Worm (Caenorhabditis elegans): ENCODE measurements around the gene rps-9.

Gene rps-9

DNA sequence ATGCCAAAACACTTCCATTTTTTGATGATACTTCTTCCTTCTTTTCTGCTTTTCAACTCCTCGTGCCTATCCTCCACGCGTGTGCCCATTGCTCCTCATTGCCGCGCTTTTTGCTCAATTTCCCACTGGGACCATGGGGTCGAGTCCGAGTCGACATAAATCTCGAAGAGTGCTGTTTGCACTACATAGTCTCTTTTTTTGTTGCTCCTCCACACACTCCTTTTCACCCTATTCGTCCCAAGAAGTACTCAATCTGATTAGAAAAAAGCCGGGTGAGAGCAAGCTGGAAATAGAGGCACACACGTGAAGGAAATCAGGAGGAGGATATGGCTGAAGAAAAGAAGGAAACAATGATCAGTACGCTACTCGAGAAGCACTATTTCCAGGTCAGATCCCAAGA lies 16.4 kb upstream of the rps-9 start, which contains the start of gene arrd-6:
Gene arrd-6, plus strand, starts transcription at position 169 of the 400 bp plus-strand sequence.
- TF ChIP-seq hmg-4 (GFP tag; optimal IDR thresholded peaks at IDR 0.05), result no peak

DNA sequence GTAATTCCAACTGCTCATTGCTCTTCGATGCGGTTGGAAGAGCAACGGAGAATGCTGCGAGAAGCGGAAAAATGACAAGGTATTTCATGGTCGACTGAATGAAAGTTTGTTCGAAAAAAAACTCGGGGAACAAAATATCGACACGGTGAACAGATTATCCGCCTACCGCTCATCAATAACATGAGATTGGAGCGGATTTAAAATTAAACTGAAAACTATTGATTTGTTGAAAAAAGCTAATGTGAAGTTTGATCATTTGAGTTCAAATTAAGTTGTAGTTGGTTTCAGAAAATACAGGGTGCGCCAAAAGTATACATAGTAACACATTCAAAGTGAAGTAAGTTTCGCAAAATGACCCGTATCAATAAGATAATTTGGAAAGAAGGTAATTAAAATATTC lies 14.0 kb upstream of the rps-9 start, which contains the start of gene F40F8.4:
Gene F40F8.4, minus strand, starts transcription at position 101 of the 400 bp plus-strand sequence.
- no peak for TF ChIP-seq flt-1 (GFP tag; IDR thresholded peaks at IDR 0.05)
- no peak for TF ChIP-seq aly-1 (tag; optimal IDR thresholded peaks at IDR 0.05)
- TF ChIP-seq hnd-1 (tag; optimal IDR thresholded peaks at IDR 0.05), result no peak
- no peak for TF ChIP-seq ets-7 (tag; optimal IDR thresholded peaks at IDR 0.05)
- no peak for TF ChIP-seq F13C5.2 (tag; optimal IDR thresholded peaks at IDR 0.05)
- TF ChIP-seq ceh-13 (GFP tag; optimal IDR thresholded peaks at IDR 0.05), result no peak

DNA sequence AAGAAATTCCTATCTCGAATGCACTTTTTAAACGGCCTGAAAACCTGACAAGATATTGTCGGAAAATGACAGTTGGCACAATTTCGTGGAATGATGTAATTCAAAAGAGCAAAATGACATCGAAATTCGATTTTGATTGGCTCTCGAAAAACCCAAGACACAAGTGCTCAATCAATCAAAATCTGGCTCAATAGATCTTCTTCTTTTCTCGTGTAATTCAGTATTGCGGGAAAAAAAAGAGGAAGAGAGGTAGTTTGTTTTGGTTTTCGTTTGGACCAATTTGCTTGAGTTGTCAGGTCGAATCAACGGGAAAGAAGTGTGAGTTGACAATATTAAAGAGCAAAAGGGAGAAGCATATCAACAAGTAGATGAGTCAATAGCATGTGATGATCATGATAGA lies 9.6 kb upstream of the rps-9 start:
- TF ChIP-seq hnd-1 (tag; optimal IDR thresholded peaks at IDR 0.05) (no peak), F13C5.2 (tag; optimal IDR thresholded peaks at IDR 0.05) (no peak), scrt-1 (GFP tag; IDR thresholded peaks at IDR 0.05) (no peak), tbx-37 (GFP tag; conservative IDR thresholded peaks at IDR 0.05) (no peak), hmg-4 (GFP tag; optimal IDR thresholded peaks at IDR 0.05) (no peak), tbx-11 (GFP tag; IDR thresholded peaks at IDR 0.05) (no peak), ama-1 (optimal IDR thresholded peaks at IDR 0.05) (no peak), ets-7 (tag; optimal IDR thresholded peaks at IDR 0.05) (no peak), hmbx-1 (tag; optimal IDR thresholded peaks at IDR 0.05) (no peak), ceh-13 (GFP tag; optimal IDR thresholded peaks at IDR 0.05) (no peak), sea-1 (GFP tag; conservative IDR thresholded peaks at IDR 0.05) (no peak), ceh-36 (tag; optimal IDR thresholded peaks at IDR 0.05) (no peak)

DNA sequence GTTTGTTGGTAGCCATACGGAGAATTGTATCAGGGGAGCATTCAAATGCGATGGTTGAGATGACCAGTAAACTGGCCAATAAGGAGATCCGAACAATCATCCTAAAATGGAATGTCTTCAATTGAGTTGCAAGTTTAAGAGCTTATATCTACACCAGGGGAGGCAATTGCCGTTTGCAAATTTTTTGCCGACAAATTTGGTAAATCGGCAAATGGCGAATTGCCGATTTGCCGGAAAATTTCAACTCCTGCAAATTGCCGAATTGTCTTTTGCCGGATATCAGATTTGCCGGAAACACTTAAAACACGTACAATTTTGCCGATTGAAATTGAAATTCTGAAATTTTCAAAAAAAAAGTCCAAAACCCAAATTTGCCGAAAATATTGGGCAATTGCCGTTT lies 8.7 kb upstream of the rps-9 start, which contains the start of gene F40F8.5:
Gene F40F8.5, minus strand, starts transcription at position 101 of the 400 bp plus-strand sequence.
- TF ChIP-seq scrt-1 (GFP tag; IDR thresholded peaks at IDR 0.05) (no peak), F13C5.2 (tag; optimal IDR thresholded peaks at IDR 0.05) (no peak), pes-1 (GFP tag; IDR thresholded peaks at IDR 0.05) (no peak), hnd-1 (tag; optimal IDR thresholded peaks at IDR 0.05) (no peak), ama-1 (optimal IDR thresholded peaks at IDR 0.05) (no peak), tbx-37 (GFP tag; conservative IDR thresholded peaks at IDR 0.05) (no peak), ceh-13 (GFP tag; optimal IDR thresholded peaks at IDR 0.05) (no peak), flt-1 (GFP tag; IDR thresholded peaks at IDR 0.05) (no peak)

DNA sequence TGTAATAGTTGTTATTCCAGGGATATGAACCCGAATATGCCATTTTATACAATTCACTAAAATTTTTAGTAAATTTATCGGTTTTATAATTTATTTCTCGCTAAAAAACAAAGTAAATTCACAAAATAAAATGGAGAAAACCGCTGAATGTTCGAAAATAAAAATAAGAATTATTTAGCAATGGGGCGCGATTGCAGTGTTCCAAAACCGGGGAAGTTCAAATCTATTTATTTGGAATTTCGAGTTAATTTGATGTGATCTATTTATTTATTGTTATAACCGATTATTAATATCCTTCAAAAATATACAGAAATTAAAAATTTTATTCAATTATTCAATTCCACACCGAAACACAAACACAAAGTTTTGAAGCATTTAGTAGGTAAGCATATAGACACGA lies 6.4 kb upstream of the rps-9 start, which contains the start of gene F40F8.11:
Gene F40F8.11, minus strand, starts transcription at position 49 of the 400 bp plus-strand sequence.
- TF ChIP-seq tra-4 (tag; optimal IDR thresholded peaks at IDR 0.05), result no peak
- no peak for TF ChIP-seq F13C5.2 (tag; optimal IDR thresholded peaks at IDR 0.05)
- no peak for TF ChIP-seq tbx-37 (GFP tag; conservative IDR thresholded peaks at IDR 0.05)
- TF ChIP-seq flt-1 (GFP tag; IDR thresholded peaks at IDR 0.05), result no peak
- TF ChIP-seq sea-1 (GFP tag; conservative IDR thresholded peaks at IDR 0.05), result no peak

DNA sequence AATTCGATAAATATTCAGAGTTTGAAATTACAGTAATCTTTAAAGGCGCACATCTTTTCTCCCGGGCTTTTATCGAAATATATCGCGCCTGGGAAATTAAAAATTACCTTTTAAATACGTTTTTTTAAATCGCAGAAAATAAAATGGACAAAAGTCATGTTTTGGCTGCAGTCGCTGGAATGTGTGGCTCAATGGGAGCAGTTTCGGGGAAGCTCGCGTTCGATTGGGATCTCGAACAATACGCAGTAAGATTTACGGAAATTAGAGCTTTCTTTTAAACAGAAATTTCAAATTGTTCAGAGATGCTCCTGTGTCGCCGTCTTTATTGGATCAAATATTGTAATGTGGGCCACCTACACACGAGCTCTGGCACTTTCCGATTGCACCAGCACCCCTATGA lies 3.4 kb upstream of the rps-9 start, which contains the start of gene F40F8.12:
Gene F40F8.12, plus strand, starts transcription at position 301 of the 400 bp plus-strand sequence.
- no peak for TF ChIP-seq ceh-36 (tag; optimal IDR thresholded peaks at IDR 0.05)
- no peak for TF ChIP-seq ets-7 (tag; optimal IDR thresholded peaks at IDR 0.05)
- no peak for TF ChIP-seq ama-1 (optimal IDR thresholded peaks at IDR 0.05)
- no peak for TF ChIP-seq hmg-4 (GFP tag; optimal IDR thresholded peaks at IDR 0.05)
- TF ChIP-seq hmbx-1 (tag; optimal IDR thresholded peaks at IDR 0.05), result no peak
- no peak for TF ChIP-seq ceh-13 (GFP tag; optimal IDR thresholded peaks at IDR 0.05)
- TF ChIP-seq sea-1 (GFP tag; conservative IDR thresholded peaks at IDR 0.05), result no peak
- TF ChIP-seq scrt-1 (GFP tag; IDR thresholded peaks at IDR 0.05), result no peak
- no peak for TF ChIP-seq aly-1 (tag; optimal IDR thresholded peaks at IDR 0.05)
- no peak for TF ChIP-seq tra-4 (tag; optimal IDR thresholded peaks at IDR 0.05)
- TF ChIP-seq B0310.2 (tag; optimal IDR thresholded peaks at IDR 0.05), result no peak
- no peak for TF ChIP-seq hnd-1 (tag; optimal IDR thresholded peaks at IDR 0.05)
- no peak for TF ChIP-seq tbx-37 (GFP tag; conservative IDR thresholded peaks at IDR 0.05)

DNA sequence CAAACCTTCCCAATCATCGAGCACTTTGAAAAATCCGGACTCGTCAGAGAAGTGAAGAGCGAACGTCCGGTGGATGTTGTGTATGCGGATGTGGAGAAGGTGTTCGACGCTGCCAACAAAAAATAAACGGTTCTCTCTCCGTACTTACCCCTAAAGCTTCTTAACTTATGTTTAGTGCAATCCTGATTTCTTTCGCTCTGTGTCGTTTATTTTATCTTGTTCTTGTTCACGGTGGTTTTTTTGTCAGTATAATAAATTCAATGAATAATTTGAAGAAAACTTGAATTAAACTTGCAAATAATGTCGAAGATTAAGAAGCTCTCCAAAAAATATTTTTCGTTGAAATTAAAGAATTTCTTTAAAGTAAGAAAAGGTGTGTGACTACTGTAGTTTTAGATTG lies 2.8 kb upstream of the rps-9 start, which contains the start of gene F40F8.3:
Gene F40F8.3, plus strand, starts transcription at position 301 of the 400 bp plus-strand sequence.
- TF ChIP-seq F13C5.2 (tag; optimal IDR thresholded peaks at IDR 0.05) (no peak), ceh-13 (GFP tag; optimal IDR thresholded peaks at IDR 0.05) (no peak), aly-1 (tag; optimal IDR thresholded peaks at IDR 0.05) (no peak), hmbx-1 (tag; optimal IDR thresholded peaks at IDR 0.05) (no peak), pes-1 (GFP tag; IDR thresholded peaks at IDR 0.05) (no peak)

DNA sequence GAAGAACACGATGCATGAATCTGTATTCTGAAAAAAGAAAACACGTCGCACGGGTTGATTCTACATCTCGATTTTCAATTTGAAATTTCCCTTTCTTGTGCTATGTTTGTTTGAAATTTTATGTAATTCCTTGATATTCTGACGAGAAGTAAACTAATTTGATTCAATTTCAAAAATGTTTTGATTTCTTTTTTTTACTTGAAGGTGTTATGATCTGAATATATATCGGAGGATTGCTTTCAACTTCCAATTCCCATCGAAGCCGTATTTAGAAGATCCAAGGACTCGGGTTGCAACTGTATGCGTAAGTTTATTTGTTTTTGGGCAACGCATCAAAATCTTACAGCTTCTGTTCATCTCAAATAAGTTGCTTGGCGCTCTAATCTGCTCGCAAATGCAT lies 1.2 kb upstream of the rps-9 start, which contains the start of gene F40F8.1:
Gene F40F8.1, plus strand, starts transcription at position 301 of the 400 bp plus-strand sequence.
- TF ChIP-seq tbx-11 (GFP tag; IDR thresholded peaks at IDR 0.05) (no peak), flt-1 (GFP tag; IDR thresholded peaks at IDR 0.05) (no peak)

DNA sequence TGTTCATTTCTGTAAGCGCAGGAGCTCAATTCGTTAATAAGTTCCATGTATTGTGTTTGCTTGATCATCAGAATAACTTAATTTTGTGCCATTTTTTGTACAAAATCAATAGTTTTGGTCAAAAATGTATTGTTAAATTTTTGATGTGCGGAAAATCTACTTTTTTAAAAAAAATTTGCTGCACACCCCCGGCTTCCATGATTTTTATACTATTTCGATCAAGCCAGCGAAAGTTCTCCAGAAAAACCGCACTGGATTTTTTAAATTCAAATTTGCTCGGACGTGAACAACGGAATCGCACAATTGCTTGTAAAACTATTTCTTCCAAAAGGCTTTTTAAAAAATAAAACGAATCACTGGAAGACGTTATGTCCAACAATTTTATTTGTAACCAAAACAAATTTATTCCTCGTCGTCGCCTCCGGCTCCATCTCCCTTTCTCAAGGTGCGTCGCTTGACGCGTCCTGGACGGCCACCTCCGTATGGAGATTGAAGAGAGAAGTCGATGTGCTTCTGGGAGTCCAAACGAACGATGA lies 1.0 kb downstream of the rps-9 start:
- no peak for TF ChIP-seq B0310.2 (tag; optimal IDR thresholded peaks at IDR 0.05)
- TF ChIP-seq aly-1 (tag; optimal IDR thresholded peaks at IDR 0.05), result no peak
- TF ChIP-seq tra-4 (tag; optimal IDR thresholded peaks at IDR 0.05), result no peak
- TF ChIP-seq pes-1 (GFP tag; IDR thresholded peaks at IDR 0.05), result no peak
- no peak for TF ChIP-seq hnd-1 (tag; optimal IDR thresholded peaks at IDR 0.05)
- TF ChIP-seq sea-1 (GFP tag; conservative IDR thresholded peaks at IDR 0.05), result no peak
- no peak for TF ChIP-seq hmbx-1 (tag; optimal IDR thresholded peaks at IDR 0.05)
- TF ChIP-seq tbx-37 (GFP tag; conservative IDR thresholded peaks at IDR 0.05), result no peak
- TF ChIP-seq ceh-13 (GFP tag; optimal IDR thresholded peaks at IDR 0.05), result no peak
- no peak for TF ChIP-seq ama-1 (optimal IDR thresholded peaks at IDR 0.05)
- TF ChIP-seq ets-7 (tag; optimal IDR thresholded peaks at IDR 0.05), result no peak
- TF ChIP-seq F13C5.2 (tag; optimal IDR thresholded peaks at IDR 0.05), result no peak
